Worm (Caenorhabditis elegans) whole organism, L2 larva: ENCODE results near the gene srd-44.

ENCODE experiments used
- R02D3.7 ChIP-seq: fragments of 150-350 bp; optimal IDR thresholded peaks from 2 replicates; lab custom pipeline; 2014; ENCODE audit warnings: missing biosample characterization, missing genetic modification characterization
- aly-2 ChIP-seq: fragments of 150-350 bp; optimal IDR thresholded peaks from 2 replicates; lab custom pipeline; 2014; ENCODE audit warnings: missing biosample characterization, missing genetic modification characterization
- blmp-1 ChIP-seq: sonication (generic microtip); optimal IDR thresholded peaks from 2 replicates; lab custom pipeline; 2017; ENCODE audit warnings: missing genetic modification characterization, mild to moderate bottlenecking, missing compliant biosample characterization, antibody characterized with exemption, moderate library complexity; ENCODE audit not compliant: insufficient read depth
- fos-1 ChIP-seq: fragments of 150-350 bp; optimal IDR thresholded peaks from 2 replicates; lab custom pipeline; 2014; ENCODE audit warnings: missing biosample characterization, missing genetic modification characterization
- nhr-11 ChIP-seq: fragments of 150-350 bp; optimal IDR thresholded peaks from 2 replicates; lab custom pipeline; 2014; ENCODE audit warnings: missing biosample characterization, missing genetic modification characterization
- nhr-129 ChIP-seq: fragments of 150-350 bp; optimal IDR thresholded peaks from 2 replicates; lab custom pipeline; 2014; ENCODE audit warnings: missing biosample characterization, missing genetic modification characterization
- nhr-23 ChIP-seq: fragments of 150-350 bp; optimal IDR thresholded peaks from 2 replicates; lab custom pipeline; 2014; ENCODE audit warnings: missing biosample characterization, missing genetic modification reagents, missing genetic modification characterization
- skn-1 ChIP-seq: sonication (generic microtip); optimal IDR thresholded peaks from 2 replicates; lab custom pipeline; 2017; ENCODE audit warnings: missing biosample characterization, missing genetic modification characterization
- snpc-4 ChIP-seq: fragments of 150-350 bp; optimal IDR thresholded peaks from 2 replicates; lab custom pipeline; 2014; ENCODE audit warnings: missing biosample characterization, missing genetic modification characterization
- unc-62 ChIP-seq: fragments of 150-350 bp; optimal IDR thresholded peaks from 2 replicates; lab custom pipeline; 2014; ENCODE audit warnings: missing biosample characterization, missing genetic modification reagents, missing genetic modification characterization
- ztf-11 ChIP-seq: sonication (generic microtip); optimal IDR thresholded peaks from 2 replicates; lab custom pipeline; 2017; ENCODE audit warnings: missing biosample characterization, missing genetic modification characterization

- TF ChIP-seq aly-2 (tag; lab: Kevin White, UChicago) (no peak), ztf-11 (no peak), unc-62 (GFP tag; lab: Kevin White, UChicago) (no peak), fos-1 (tag; lab: Kevin White, UChicago) (no peak), blmp-1 (tag; lab: Kevin White, UChicago) (no peak), nhr-23 (tag; lab: Kevin White, UChicago) (no peak), nhr-129 (tag; lab: Kevin White, UChicago) (no peak), skn-1 (tag; lab: Kevin White, UChicago) (no peak), R02D3.7 (no peak), nhr-11 (tag; lab: Kevin White, UChicago) (no peak), snpc-4 (tag; lab: Kevin White, UChicago) (no peak)
Observed at ce11 chrX:12304231-12304630, 34.0 kb upstream of the srd-44 start.
